Fruit fly (Drosophila melanogaster) whole organism, pupa: ENCODE results near the gene CG16775.

Experiments
- CG10348 ChIP-seq: fragments of 200-800 bp; sonication (Bioruptor generic); IDR thresholded peaks from 2 replicates; pipeline ENCODE4 v1.3.6; 2022; ENCODE audit warnings: missing biosample characterization, missing genetic modification characterization
- CG12605 ChIP-seq: fragments of 200-800 bp; sonication (Bioruptor generic); IDR thresholded peaks from 2 replicates; pipeline ENCODE4 v1.3.6; 2022; ENCODE audit warnings: missing biosample characterization, missing genetic modification characterization
- CG13204 ChIP-seq: fragments of 200-800 bp; sonication (Bioruptor generic); optimal IDR thresholded peaks from 2 replicates; lab custom pipeline; 2018; ENCODE audit warnings: missing biosample characterization, mild to moderate bottlenecking, missing genetic modification characterization, moderate library complexity
- CG14655 ChIP-seq: fragments of 200-800 bp; sonication (Bioruptor generic); optimal IDR thresholded peaks from 3 replicates; lab custom pipeline; 2017; ENCODE audit warnings: mild to moderate bottlenecking, missing biosample characterization, missing genetic modification reagents, missing genetic modification characterization
- CG15710 ChIP-seq: fragments of 200-800 bp; sonication (Bioruptor generic); optimal IDR thresholded peaks from 2 replicates; lab custom pipeline; 2018; ENCODE audit warnings: missing biosample characterization, mild to moderate bottlenecking, missing genetic modification characterization, moderate library complexity
- CG17806 ChIP-seq: fragments of 200-800 bp; sonication (Bioruptor generic); optimal IDR thresholded peaks from 2 replicates; lab custom pipeline; 2018; ENCODE audit warnings: missing biosample characterization, mild to moderate bottlenecking, missing genetic modification characterization, moderate library complexity
- CG34367 ChIP-seq: fragments of 200-800 bp; sonication (Bioruptor generic); optimal IDR thresholded peaks from 2 replicates; lab custom pipeline; 2018; ENCODE audit warnings: missing biosample characterization, mild to moderate bottlenecking, missing genetic modification characterization
- CG8159 ChIP-seq: fragments of 200-800 bp; sonication (Bioruptor generic); optimal IDR thresholded peaks from 3 replicates; lab custom pipeline; 2018; ENCODE audit warnings: missing biosample characterization, mild to moderate bottlenecking, missing genetic modification characterization, moderate library complexity
- CG8301 ChIP-seq: fragments of 200-800 bp; sonication (Bioruptor generic); optimal IDR thresholded peaks from 2 replicates; lab custom pipeline; 2018; ENCODE audit warnings: missing biosample characterization, mild to moderate bottlenecking, missing genetic modification characterization
- CG9948 ChIP-seq: fragments of 200-800 bp; sonication (Bioruptor generic); optimal IDR thresholded peaks from 2 replicates; lab custom pipeline; 2018; ENCODE audit warnings: missing biosample characterization, mild to moderate bottlenecking, missing genetic modification characterization, moderate library complexity
- D1 ChIP-seq: fragments of 200-800 bp; sonication (Bioruptor generic); optimal IDR thresholded peaks from 2 replicates; lab custom pipeline; 2018; ENCODE audit warnings: missing biosample characterization, mild to moderate bottlenecking, missing genetic modification characterization, moderate library complexity
- EcR ChIP-seq: fragments of 200-800 bp; sonication (Bioruptor generic); optimal IDR thresholded peaks from 3 replicates; lab custom pipeline; 2019; ENCODE audit warnings: missing biosample characterization, missing genetic modification characterization, mild to moderate bottlenecking, moderate library complexity, missing genetic modification reagents
- Ets98B ChIP-seq: fragments of 200-800 bp; sonication (Bioruptor generic); IDR thresholded peaks from 2 replicates; pipeline ENCODE4 v1.3.6; 2022; ENCODE audit warnings: missing biosample characterization, missing genetic modification characterization
- Pif1A ChIP-seq: fragments of 200-800 bp; sonication (Bioruptor generic); optimal IDR thresholded peaks from 3 replicates; lab custom pipeline; 2016; ENCODE audit warnings: missing biosample characterization, missing genetic modification characterization
- Pif1B ChIP-seq: fragments of 200-800 bp; sonication (Bioruptor generic); optimal IDR thresholded peaks from 3 replicates; lab custom pipeline; 2016; ENCODE audit warnings: missing biosample characterization, missing genetic modification characterization
- Snoo ChIP-seq: fragments of 200-800 bp; sonication (Bioruptor generic); optimal IDR thresholded peaks from 3 replicates; lab custom pipeline; 2017; ENCODE audit warnings: missing biosample characterization, mild to moderate bottlenecking, missing genetic modification characterization, inconsistent platforms
- fd96Ca ChIP-seq: fragments of 200-800 bp; sonication (Bioruptor generic); IDR thresholded peaks from 3 replicates; pipeline ENCODE4 v1.3.6; 2022; ENCODE audit warnings: missing biosample characterization, missing genetic modification characterization
- gl ChIP-seq: fragments of 200-800 bp; sonication (Bioruptor generic); optimal IDR thresholded peaks from 2 replicates; lab custom pipeline; 2018; ENCODE audit warnings: missing biosample characterization, mild to moderate bottlenecking, missing genetic modification characterization
- rn ChIP-seq: fragments of 200-800 bp; sonication (Bioruptor generic); IDR thresholded peaks from 2 replicates; pipeline ENCODE4 v1.3.6; 2022; ENCODE audit warnings: missing biosample characterization, missing genetic modification characterization

The CG16775 gene

dm6 chr3L:17926575-17927276, 40.3 kb upstream of the CG16775 start:
- TF ChIP-seq D1 (tag; lab: Kevin White, UChicago) (peak; percentile 14), CG8159 (peak; percentile 78), CG8301 (tag; lab: Kevin White, UChicago) (no peak), CG15710 (peak; percentile 79), CG9948 (tag; lab: Kevin White, UChicago) (peak; percentile 62), CG13204 (GFP tag; lab: Kevin White, UChicago) (no peak), rn (no peak), Pif1B (no peak), CG17806 (peak; percentile 69), Pif1A (GFP tag; lab: Kevin White, UChicago) (peak; percentile 42), CG14655 (peak; percentile 38), CG34367 (tag; lab: Kevin White, UChicago) (peak; percentile 29), EcR (GFP tag; lab: Kevin White, UChicago) (peak; percentile 97), CG10348 (GFP tag; lab: Robert Waterston, UW) (no peak)
- TF ChIP-seq, all 21 proteins: peak for 9

- TF ChIP-seq CG12605 (GFP tag; lab: Robert Waterston, UW) = no peak
- TF ChIP-seq CG13204 (GFP tag; lab: Kevin White, UChicago) = peak; percentile 37
- TF ChIP-seq CG14655 = peak; percentile 25
- peak; percentile 22 for TF ChIP-seq Pif1B
- no peak for TF ChIP-seq CG17806
- TF ChIP-seq CG15710 = no peak
- no peak for TF ChIP-seq CG8159
- TF ChIP-seq EcR (GFP tag; lab: Kevin White, UChicago) = peak; percentile 99
Observed at dm6 chr3L:17925180-17925753, 38.8 kb upstream of the CG16775 start.

dm6 chr3L:17924005-17924755, 37.7 kb upstream of the CG16775 start:
- no peak for TF ChIP-seq CG8159
- no peak for TF ChIP-seq CG17806
- no peak for TF ChIP-seq gl (tag; lab: Kevin White, UChicago)
- TF ChIP-seq fd96Ca (GFP tag; lab: Robert Waterston, UW) = no peak

dm6 chr3L:17922182-17923102, 36.0 kb upstream of the CG16775 start:
- TF ChIP-seq EcR (GFP tag; lab: Kevin White, UChicago) (peak; percentile 31), CG8159 (no peak)

dm6 chr3L:17921462-17921861, 35.0 kb upstream of the CG16775 start:
- TF ChIP-seq Ets98B (GFP tag; lab: Robert Waterston, UW) (no peak), rn (no peak), CG14655 (no peak), CG10348 (GFP tag; lab: Robert Waterston, UW) (no peak), CG8301 (tag; lab: Kevin White, UChicago) (no peak), Pif1B (no peak), CG15710 (no peak), gl (tag; lab: Kevin White, UChicago) (no peak), Snoo (tag; lab: Kevin White, UChicago) (no peak), CG17806 (no peak), CG9948 (tag; lab: Kevin White, UChicago) (no peak), CG13204 (GFP tag; lab: Kevin White, UChicago) (no peak), CG12605 (GFP tag; lab: Robert Waterston, UW) (no peak), fd96Ca (GFP tag; lab: Robert Waterston, UW) (no peak), Pif1A (GFP tag; lab: Kevin White, UChicago) (no peak)
- TF ChIP-seq, all 21 proteins: peak for 0

dm6 chr3L:17917687-17918434, 31.4 kb upstream of the CG16775 start:
- peak; percentile 20 for TF ChIP-seq CG13204 (GFP tag; lab: Kevin White, UChicago)
- no peak for TF ChIP-seq CG8159
- TF ChIP-seq EcR (GFP tag; lab: Kevin White, UChicago) = peak; percentile 79
- TF ChIP-seq CG34367 (tag; lab: Kevin White, UChicago) = no peak
